Worm (Caenorhabditis elegans): ENCODE data around the gene C11G10.1.

Gene C11G10.1

ce11 chrX:15167692-15168091 lies 9.1 kb upstream of the C11G10.1 start (continued):
- no peak for TF ChIP-seq R02D3.7 (tag; optimal IDR thresholded peaks at IDR 0.05)
- no peak for TF ChIP-seq pha-4 (GFP tag; IDR thresholded peaks at IDR 0.05)
- TF ChIP-seq pha-4 (tag; optimal IDR thresholded peaks at IDR 0.05): no peak
- TF ChIP-seq ama-1 (optimal IDR thresholded peaks at IDR 0.05): no peak
- no peak for TF ChIP-seq Y105C5A.15 (GFP tag; IDR thresholded peaks at IDR 0.05)
- peak; percentile 62 for TF ChIP-seq nhr-77 (tag; optimal IDR thresholded peaks at IDR 0.05)
- TF ChIP-seq unc-130 (GFP tag; optimal IDR thresholded peaks at IDR 0.05): no peak
- TF ChIP-seq dpl-1 (GFP tag; optimal IDR thresholded peaks at IDR 0.05): no peak
- peak; percentile 77 for TF ChIP-seq nhr-28 (tag; optimal IDR thresholded peaks at IDR 0.05)
- peak; percentile 11 for TF ChIP-seq mxl-3 (GFP tag; optimal IDR thresholded peaks at IDR 0.05)
- no peak for TF ChIP-seq spr-1 (tag; optimal IDR thresholded peaks at IDR 0.05)
- no peak for TF ChIP-seq F10B5.3 (tag; optimal IDR thresholded peaks at IDR 0.05)
- no peak for TF ChIP-seq rbr-2 (tag; optimal IDR thresholded peaks at IDR 0.05)
- TF ChIP-seq dmd-9 (GFP tag; IDR thresholded peaks at IDR 0.05): no peak
- TF ChIP-seq attf-4 (tag; optimal IDR thresholded peaks at IDR 0.05): no peak
- TF ChIP-seq snpc-4 (tag; optimal IDR thresholded peaks at IDR 0.05): no peak
- no peak for TF ChIP-seq lsy-2 (tag; optimal IDR thresholded peaks at IDR 0.05)
- TF ChIP-seq ZK546.5 (tag; optimal IDR thresholded peaks at IDR 0.05): no peak
- TF ChIP-seq duxl-1 (tag; optimal IDR thresholded peaks at IDR 0.05; ENCODE audit: poor library complexity): no peak

ce11 chrX:15166122-15166521 lies 7.6 kb upstream of the C11G10.1 start, which contains the start of gene T10B10.8:
T10B10.8 (minus strand) TSS chrX:15166222.
- TF ChIP-seq ZK546.5 (tag; optimal IDR thresholded peaks at IDR 0.05) (no peak), mep-1 (tag; optimal IDR thresholded peaks at IDR 0.05) (no peak), mdt-29 (GFP tag; IDR thresholded peaks at IDR 0.05) (no peak)

- no peak for TF ChIP-seq ctbp-1 (GFP tag; IDR thresholded peaks at IDR 0.05)
- TF ChIP-seq nhr-111 (GFP tag; optimal IDR thresholded peaks at IDR 0.05): no peak
- no peak for TF ChIP-seq aly-2 (tag; optimal IDR thresholded peaks at IDR 0.05)
- TF ChIP-seq lim-7 (GFP tag; IDR thresholded peaks at IDR 0.05): no peak
- TF ChIP-seq duxl-1 (tag; optimal IDR thresholded peaks at IDR 0.05; ENCODE audit: poor library complexity): no peak
- no peak for TF ChIP-seq nhr-237 (tag; optimal IDR thresholded peaks at IDR 0.05)
- no peak for TF ChIP-seq lin-15B (tag; optimal IDR thresholded peaks at IDR 0.05)
These were observed 5.6 kb upstream of the C11G10.1 start, which contains the start of gene T10B10.9 for ce11 chrX:15164108-15164507. T10B10.9 (plus strand) TSS chrX:15164408.

ce11 chrX:15163118-15163517 lies 4.6 kb upstream of the C11G10.1 start:
- TF ChIP-seq ceh-20 (GFP tag; IDR thresholded peaks at IDR 0.05) (no peak), unc-62 (GFP tag; optimal IDR thresholded peaks at IDR 0.05 in 1 of 2) (peak in 1 of 2 experiments; percentile 96), unc-62 (tag; optimal IDR thresholded peaks at IDR 0.05) (no peak)

- TF ChIP-seq nhr-102 (tag; optimal IDR thresholded peaks at IDR 0.05): no peak
- peak; percentile 23 for TF ChIP-seq cey-2 (tag; optimal IDR thresholded peaks at IDR 0.05; ENCODE audit: borderline replicate concordance, insufficient read depth)
- TF ChIP-seq nhr-28 (tag; optimal IDR thresholded peaks at IDR 0.05): peak; percentile 2
- TF ChIP-seq unc-130 (GFP tag; optimal IDR thresholded peaks at IDR 0.05): no peak
- TF ChIP-seq Y48G9A.11 (GFP tag; IDR thresholded peaks at IDR 0.05): no peak
- no peak for TF ChIP-seq nhr-41 (GFP tag; IDR thresholded peaks at IDR 0.05)
- no peak for TF ChIP-seq hlh-11 (tag; optimal IDR thresholded peaks at IDR 0.05)
- TF ChIP-seq unc-62 (GFP tag; optimal IDR thresholded peaks at IDR 0.05 in 1 of 2): peak in 1 of 2 experiments; percentile 41
- TF ChIP-seq unc-62 (tag; optimal IDR thresholded peaks at IDR 0.05): no peak
- peak; percentile 36; the same call in 1 of the 2 replicates for TF ChIP-seq ceh-20 (GFP tag; IDR thresholded peaks at IDR 0.05)
- TF ChIP-seq tra-1 (GFP tag; IDR thresholded peaks at IDR 0.05): peak; percentile 44; the same call in 1 of the 2 replicates
- no peak for TF ChIP-seq mxl-3 (GFP tag; optimal IDR thresholded peaks at IDR 0.05)
- TF ChIP-seq php-3 (GFP tag; IDR thresholded peaks at IDR 0.05): no peak
- no peak for TF ChIP-seq pqm-1 (tag; optimal IDR thresholded peaks at IDR 0.05)
These were observed 2.4 kb upstream of the C11G10.1 start for ce11 chrX:15160923-15161322.
